Worm (Caenorhabditis elegans): ENCODE measurements around the gene W08F4.3.
A peak's percentile ranks its signal among the peaks of the same experiment; 100 is the strongest.
"Not testable (repeated sequence)": the region's sequence is repeated elsewhere in the genome, so short reads cannot be mapped to it uniquely, and the experiment has no call there.

W08F4.3 gene

ce11 chrII:612361-612760, 32.0 kb downstream of the W08F4.3 start, which contains the start of gene clec-118:
Gene clec-118 (minus strand): TSS chrII:612461.
- TF ChIP-seq jun-1 (tag; optimal IDR thresholded peaks at IDR 0.05); unc-62 (GFP tag; optimal IDR thresholded peaks at IDR 0.05 in 1 of 2); unc-62 (tag; optimal IDR thresholded peaks at IDR 0.05); php-3 (GFP tag; IDR thresholded peaks at IDR 0.05): not testable (repeated sequence)

- TF ChIP-seq skn-1 (tag; optimal IDR thresholded peaks at IDR 0.05): no peak
- TF ChIP-seq ceh-82 (tag; optimal IDR thresholded peaks at IDR 0.05): no peak
- TF ChIP-seq zip-2 (tag; optimal IDR thresholded peaks at IDR 0.05): no peak
- TF ChIP-seq lin-1 (GFP tag; IDR thresholded peaks at IDR 0.05): no peak
- no peak for TF ChIP-seq snpc-1.2 (GFP tag; IDR thresholded peaks at IDR 0.05)
- no peak for TF ChIP-seq T26A8.4 (GFP tag; IDR thresholded peaks at IDR 0.05)
- TF ChIP-seq aha-1 (tag): peak; percentile 49
- TF ChIP-seq mep-1 (tag; optimal IDR thresholded peaks at IDR 0.05): no peak
- TF ChIP-seq hif-1 (tag; optimal IDR thresholded peaks at IDR 0.05): no peak
- TF ChIP-seq saeg-2 (GFP tag; IDR thresholded peaks at IDR 0.05): no peak
- no peak for TF ChIP-seq attf-4 (tag; optimal IDR thresholded peaks at IDR 0.05)
- peak; percentile 65 for TF ChIP-seq ceh-28 (tag; optimal IDR thresholded peaks at IDR 0.05)
- no peak for TF ChIP-seq dmd-6 (GFP tag; IDR thresholded peaks at IDR 0.05)
- TF ChIP-seq spr-3 (GFP tag; optimal IDR thresholded peaks at IDR 0.05): no peak
- no peak for TF ChIP-seq nhr-10 (tag; optimal IDR thresholded peaks at IDR 0.05)
Measured at ce11 chrII:614701-615100, 34.3 kb downstream of the W08F4.3 start.

ce11 chrII:621141-621540, 40.7 kb downstream of the W08F4.3 start:
- TF ChIP-seq unc-62 (GFP tag; optimal IDR thresholded peaks at IDR 0.05 in 1 of 2) (peak in 1 of 2 experiments; percentile 37), unc-62 (tag; optimal IDR thresholded peaks at IDR 0.05) (no peak), mes-2 (tag; optimal IDR thresholded peaks at IDR 0.05; ENCODE audit: poor library complexity, severe bottlenecking) (peak; percentile 7), pqm-1 (tag; optimal IDR thresholded peaks at IDR 0.05) (peak; percentile 43), rbr-2 (tag; optimal IDR thresholded peaks at IDR 0.05) (no peak), nhr-28 (tag; optimal IDR thresholded peaks at IDR 0.05) (peak; percentile 67), mep-1 (tag; optimal IDR thresholded peaks at IDR 0.05) (peak; percentile 7), cey-2 (tag; optimal IDR thresholded peaks at IDR 0.05; ENCODE audit: borderline replicate concordance, insufficient read depth) (no peak), daf-16 (GFP tag; optimal IDR thresholded peaks at IDR 0.05) (no peak), daf-16 (tag; optimal IDR thresholded peaks at IDR 0.05) (peak; percentile 86), dmd-6 (GFP tag; IDR thresholded peaks at IDR 0.05) (peak; percentile 58), dve-1 (tag; optimal IDR thresholded peaks at IDR 0.05; ENCODE audit: insufficient read depth) (peak; percentile 69), hlh-11 (tag; optimal IDR thresholded peaks at IDR 0.05) (peak; percentile 51)

- TF ChIP-seq aly-2 (tag; optimal IDR thresholded peaks at IDR 0.05) (no peak), ama-1 (optimal IDR thresholded peaks at IDR 0.05) (no peak), lin-15B (tag; optimal IDR thresholded peaks at IDR 0.05) (no peak), egl-43 (GFP tag; IDR thresholded peaks at IDR 0.05) (no peak), mxl-3 (GFP tag; optimal IDR thresholded peaks at IDR 0.05) (no peak), Y105C5A.15 (GFP tag; IDR thresholded peaks at IDR 0.05) (no peak), duxl-1 (tag; optimal IDR thresholded peaks at IDR 0.05; ENCODE audit: poor library complexity) (no peak), skn-1 (tag; optimal IDR thresholded peaks at IDR 0.05) (no peak), hlh-30 (tag; optimal IDR thresholded peaks at IDR 0.05; ENCODE audit: insufficient read depth) (peak; percentile 12), T26A8.4 (GFP tag; IDR thresholded peaks at IDR 0.05) (no peak), hlh-11 (tag; optimal IDR thresholded peaks at IDR 0.05) (peak; percentile 29), madf-9 (GFP tag; conservative IDR thresholded peaks at IDR 0.05) (no peak), mes-2 (tag; optimal IDR thresholded peaks at IDR 0.05; ENCODE audit: poor library complexity, severe bottlenecking) (peak; percentile 46), hmg-1.1 (GFP tag; IDR thresholded peaks at IDR 0.05) (peak; percentile 65), php-3 (GFP tag; IDR thresholded peaks at IDR 0.05) (no peak), unc-39 (tag; optimal IDR thresholded peaks at IDR 0.05) (no peak), lin-39 (tag; optimal IDR thresholded peaks at IDR 0.05) (no peak), F49E8.2 (tag; optimal IDR thresholded peaks at IDR 0.05; ENCODE audit: borderline replicate concordance) (no peak), spr-3 (GFP tag; optimal IDR thresholded peaks at IDR 0.05) (no peak), lsy-2 (tag; optimal IDR thresholded peaks at IDR 0.05) (no peak), ceh-62 (tag; optimal IDR thresholded peaks at IDR 0.05) (no peak), daf-16 (GFP tag; optimal IDR thresholded peaks at IDR 0.05) (no peak), daf-16 (tag; optimal IDR thresholded peaks at IDR 0.05) (peak; percentile 39), dve-1 (tag; optimal IDR thresholded peaks at IDR 0.05; ENCODE audit: insufficient read depth) (peak; percentile 24), jun-1 (tag; optimal IDR thresholded peaks at IDR 0.05) (no peak), hif-1 (tag; optimal IDR thresholded peaks at IDR 0.05) (no peak), unc-62 (GFP tag; optimal IDR thresholded peaks at IDR 0.05 in 1 of 2) (peak in 1 of 2 experiments; percentile 54), unc-62 (tag; optimal IDR thresholded peaks at IDR 0.05) (no peak), nhr-28 (tag; optimal IDR thresholded peaks at IDR 0.05) (peak; percentile 27), mep-1 (tag; optimal IDR thresholded peaks at IDR 0.05) (peak; percentile 1), rbr-2 (tag; optimal IDR thresholded peaks at IDR 0.05) (no peak), dmd-6 (GFP tag; IDR thresholded peaks at IDR 0.05) (peak; percentile 47; the same call in 1 of the 2 replicates)
Measured at ce11 chrII:622478-622877, 42.1 kb downstream of the W08F4.3 start.
